Fruit fly (Drosophila melanogaster): Measurements from ENCODE around the gene Cyp6d5.

The Cyp6d5 gene

dm6 chr3R:14035924-14036448 is 7.0 kb downstream of the Cyp6d5 start, which contains the start of gene CG9922 (continued):
- TF ChIP-seq sc (optimal IDR thresholded peaks at IDR 0.05) (no peak), sc (GFP tag; optimal IDR thresholded peaks at IDR 0.05) (no peak), NC2β (GFP tag; optimal IDR thresholded peaks at IDR 0.05) (peak; percentile 61), Asciz (GFP tag; optimal IDR thresholded peaks at IDR 0.05) (peak; percentile 6), CG31388 (GFP tag; optimal IDR thresholded peaks at IDR 0.05) (no peak), Ets97D (GFP tag; optimal IDR thresholded peaks at IDR 0.05) (peak; percentile 77), CG2120 (GFP tag; optimal IDR thresholded peaks at IDR 0.05) (peak; percentile 75), CG2129 (GFP tag; IDR thresholded peaks at IDR 0.05; ENCODE audit: partially characterized antibody) (0 out of 2 replicates have a peak, but pooled peaks have one; percentile 24), BtbVII (GFP tag; optimal IDR thresholded peaks at IDR 0.05) (peak; percentile 16), D19B (GFP tag; optimal IDR thresholded peaks at IDR 0.05) (no peak), Mes4 (GFP tag; optimal IDR thresholded peaks at IDR 0.05) (peak; percentile 42), sob (GFP tag; IDR thresholded peaks at IDR 0.05) (0 out of 2 replicates have a peak, but pooled peaks have one; percentile 31), Bdp1 (GFP tag; optimal IDR thresholded peaks at IDR 0.05) (no peak), seq (GFP tag; IDR thresholded peaks at IDR 0.05) (no peak), CG32767 (GFP tag; IDR thresholded peaks at IDR 0.05) (no peak), CG1233 (GFP tag; optimal IDR thresholded peaks at IDR 0.05) (no peak), prd (optimal IDR thresholded peaks at IDR 0.05) (no peak), prd (GFP tag; IDR thresholded peaks at IDR 0.05) (peak; percentile 14; the same call in 1 of the 3 replicates), pzg (GFP tag; optimal IDR thresholded peaks at IDR 0.05) (peak; percentile 90), Dad (GFP tag; optimal IDR thresholded peaks at IDR 0.05) (peak; percentile 64), Hsf (GFP tag; optimal IDR thresholded peaks at IDR 0.05) (peak; percentile 59), gt (GFP tag; IDR thresholded peaks at IDR 0.05) (no peak), CG15479 (GFP tag; optimal IDR thresholded peaks at IDR 0.05) (no peak), Hmr (GFP tag; optimal IDR thresholded peaks at IDR 0.05) (peak; percentile 49), CG13624 (GFP tag; optimal IDR thresholded peaks at IDR 0.05) (peak; percentile 62), dimm (GFP tag; IDR thresholded peaks at IDR 0.05) (no peak), en (GFP tag; optimal IDR thresholded peaks at IDR 0.05) (no peak), Six4 (GFP tag; optimal IDR thresholded peaks at IDR 0.05) (peak; percentile 24), dmrt99B (tag; optimal IDR thresholded peaks at IDR 0.05) (peak; percentile 3), CG2875 (GFP tag; optimal IDR thresholded peaks at IDR 0.05) (no peak), Kr (GFP tag; optimal IDR thresholded peaks at IDR 0.05) (no peak), h (optimal IDR thresholded peaks at IDR 0.05) (no peak), gcm2 (GFP tag; optimal IDR thresholded peaks at IDR 0.05) (no peak), CG17802 (tag; optimal IDR thresholded peaks at IDR 0.05) (no peak), ATbp (GFP tag; optimal IDR thresholded peaks at IDR 0.05) (peak; percentile 13), scrt (GFP tag; optimal IDR thresholded peaks at IDR 0.05) (peak; percentile 45), nmo (GFP tag; optimal IDR thresholded peaks at IDR 0.05) (peak; percentile 70), B-H2 (GFP tag; optimal IDR thresholded peaks at IDR 0.05) (peak; percentile 69), rib (GFP tag; IDR thresholded peaks at IDR 0.05) (no peak), CG5953 (GFP tag; IDR thresholded peaks at IDR 0.05) (no peak), Awh (GFP tag; IDR thresholded peaks at IDR 0.05) (peak; percentile 7; the same call in 1 of the 2 replicates), CG9876 (GFP tag; optimal IDR thresholded peaks at IDR 0.05) (no peak), pho (GFP tag; optimal IDR thresholded peaks at IDR 0.05) (peak; percentile 66), CG17568 (GFP tag; optimal IDR thresholded peaks at IDR 0.05) (peak; percentile 44), tna (GFP tag; IDR thresholded peaks at IDR 0.05; ENCODE audit: partially characterized antibody) (no peak), CG4820 (GFP tag; optimal IDR thresholded peaks at IDR 0.05) (peak; percentile 11), CG16813 (GFP tag; IDR thresholded peaks at IDR 0.05; ENCODE audit: partially characterized antibody) (peak; percentile 60; the same call in 2 of the 3 replicates), CG31365 (tag; optimal IDR thresholded peaks at IDR 0.05) (no peak), ham (GFP tag; IDR thresholded peaks at IDR 0.05) (no peak), cwo (GFP tag; optimal IDR thresholded peaks at IDR 0.05) (no peak), gro (GFP tag; optimal IDR thresholded peaks at IDR 0.05) (peak; percentile 85), ttk (GFP tag; IDR thresholded peaks at IDR 0.05) (no peak)

Measured in whole organism, embryonic.